Worm (Caenorhabditis elegans) whole organism, young adult: ENCODE data around the gene Y54G2A.18.
A peak's percentile ranks its signal among the peaks of the same experiment; 100 is the strongest.

Source experiments
- B0035.1 ChIP-seq: sonication (generic microtip); optimal IDR thresholded peaks from 2 replicates; lab custom pipeline; 2016; ENCODE audit warnings: missing genetic modification characterization, mild to moderate bottlenecking, missing compliant biosample characterization, missing genotype, missing genetic modification reagents
- C17E4.6 ChIP-seq: fragments of 200-800 bp; sonication (Bioruptor generic); IDR thresholded peaks from 2 replicates; pipeline ENCODE4 v1.3.6; 2022; ENCODE audit warnings: missing genetic modification reagents, missing genetic modification characterization, missing compliant biosample characterization
- D2030.7 ChIP-seq: fragments of 200-800 bp; sonication (Bioruptor generic); IDR thresholded peaks from 2 replicates; pipeline ENCODE4 v1.3.6; 2022; ENCODE audit warnings: missing genetic modification reagents, missing genetic modification characterization, missing compliant biosample characterization
- F10E7.11 ChIP-seq: sonication (generic microtip); optimal IDR thresholded peaks from 2 replicates; lab custom pipeline; 2017; ENCODE audit warnings: mild to moderate bottlenecking, missing genetic modification characterization, moderate library complexity, missing compliant biosample characterization
- F22D6.2 ChIP-seq: sonication (generic microtip); optimal IDR thresholded peaks from 2 replicates; lab custom pipeline; 2016; ENCODE audit warnings: mild to moderate bottlenecking, missing genetic modification characterization, missing compliant biosample characterization
- F39B2.1 ChIP-seq: fragments of 200-800 bp; sonication (Bioruptor generic); IDR thresholded peaks from 2 replicates; pipeline ENCODE4 v1.3.6; 2022; ENCODE audit warnings: missing genetic modification reagents, missing genetic modification characterization, missing compliant biosample characterization
- F52B5.7 ChIP-seq: sonication (generic microtip); optimal IDR thresholded peaks from 2 replicates; lab custom pipeline; 2016; ENCODE audit warnings: mild to moderate bottlenecking, missing genetic modification characterization, missing compliant biosample characterization
- F55B11.4 ChIP-seq: sonication (generic microtip); optimal IDR thresholded peaks from 2 replicates; lab custom pipeline; 2016; ENCODE audit warnings: missing compliant biosample characterization, missing genetic modification characterization, borderline replicate concordance; ENCODE audit not compliant: insufficient read depth
- F57A8.1 ChIP-seq: fragments of 200-800 bp; sonication (Bioruptor generic); optimal IDR thresholded peaks from 2 replicates; lab custom pipeline; 2018; ENCODE audit warnings: mild to moderate bottlenecking, missing genetic modification characterization, moderate library complexity, missing compliant biosample characterization
- F57C9.4 ChIP-seq: sonication (generic microtip); optimal IDR thresholded peaks from 2 replicates; lab custom pipeline; 2017; ENCODE audit warnings: mild to moderate bottlenecking, missing genetic modification characterization, missing compliant biosample characterization
- K12H6.12 ChIP-seq: fragments of 200-800 bp; sonication (Bioruptor generic); optimal IDR thresholded peaks from 2 replicates; lab custom pipeline; 2018; ENCODE audit warnings: mild to moderate bottlenecking, missing genetic modification characterization, missing compliant biosample characterization
- T26A5.8 ChIP-seq: sonication (generic microtip); optimal IDR thresholded peaks from 2 replicates; lab custom pipeline; 2016; ENCODE audit warnings: missing genetic modification characterization, missing compliant biosample characterization
- Y79H2A.3 ChIP-seq: fragments of 200-800 bp; sonication (Bioruptor generic); conservative IDR thresholded peaks from 2 replicates; pipeline ENCODE4 v1.3.6; 2022; ENCODE audit warnings: missing genetic modification reagents, missing genetic modification characterization, missing compliant biosample characterization
- aptf-3 ChIP-seq: fragments of 200-800 bp; sonication (Bioruptor generic); IDR thresholded peaks from 2 replicates; pipeline ENCODE4 v1.3.6; 2022; ENCODE audit warnings: missing genetic modification characterization, missing compliant biosample characterization
- attf-3 ChIP-seq: fragments of 200-800 bp; sonication (Bioruptor generic); conservative IDR thresholded peaks from 2 replicates; pipeline ENCODE4 v1.3.6; 2022; ENCODE audit warnings: missing genetic modification reagents, missing genetic modification characterization, missing compliant biosample characterization
- attf-5 ChIP-seq: fragments of 200-800 bp; sonication (Bioruptor generic); optimal IDR thresholded peaks from 2 replicates; lab custom pipeline; 2018; ENCODE audit warnings: mild to moderate bottlenecking, missing genetic modification characterization, missing compliant biosample characterization
- cebp-1 ChIP-seq, 2 experiments: fragments of 200-800 bp in 1 of 2; sonication (Bioruptor generic) in 1 of 2; sonication (generic microtip) in 1 of 2; IDR thresholded peaks in 1 of 2; optimal IDR thresholded peaks in 1 of 2; 2 replicates each; pipeline versions ENCODE4 v1.3.6 to Lab custom; 2017 to 2022; ENCODE audit warnings: missing compliant biosample characterization in 2 of 2, missing genetic modification characterization in 2 of 2, mild to moderate bottlenecking in 1 of 2, missing genetic modification reagents in 1 of 2, moderate library complexity in 1 of 2
- ceh-100 ChIP-seq: fragments of 200-800 bp; sonication (Bioruptor generic); IDR thresholded peaks from 2 replicates; pipeline ENCODE4 v1.3.6; 2022; ENCODE audit warnings: missing genetic modification reagents, missing genetic modification characterization, missing compliant biosample characterization
- ceh-40 ChIP-seq: fragments of 200-800 bp; sonication (Bioruptor generic); IDR thresholded peaks from 2 replicates; pipeline ENCODE4 v1.3.6; 2022; ENCODE audit warnings: missing genetic modification characterization, missing compliant biosample characterization
- chd-7 ChIP-seq: sonication (generic microtip); optimal IDR thresholded peaks from 2 replicates; lab custom pipeline; 2016; ENCODE audit warnings: mild to moderate bottlenecking, missing genetic modification characterization, moderate library complexity, missing compliant biosample characterization
- dpff-1 ChIP-seq: sonication (generic microtip); optimal IDR thresholded peaks from 2 replicates; lab custom pipeline; 2017; ENCODE audit warnings: mild to moderate bottlenecking, missing genetic modification characterization, missing compliant biosample characterization
- dpl-1 ChIP-seq: fragments of 150-350 bp; optimal IDR thresholded peaks from 2 replicates; lab custom pipeline; 2014; ENCODE audit warnings: missing biosample characterization, missing genetic modification reagents, missing genetic modification characterization
- egrh-3 ChIP-seq: fragments of 200-800 bp; sonication (Bioruptor generic); IDR thresholded peaks from 2 replicates; pipeline ENCODE4 v1.3.6; 2022; ENCODE audit warnings: missing genetic modification reagents, missing genetic modification characterization, missing compliant biosample characterization
- ets-4 ChIP-seq: fragments of 200-800 bp; sonication (Bioruptor generic); optimal IDR thresholded peaks from 2 replicates; lab custom pipeline; 2018; ENCODE audit warnings: mild to moderate bottlenecking, missing genetic modification characterization, missing compliant biosample characterization
- hlh-26 ChIP-seq: fragments of 200-800 bp; sonication (Bioruptor generic); conservative IDR thresholded peaks from 2 replicates; pipeline ENCODE4 v1.3.6; 2022; ENCODE audit warnings: missing genetic modification reagents, missing genetic modification characterization, missing compliant biosample characterization
- hmg-1.2 ChIP-seq: fragments of 200-800 bp; sonication (Bioruptor generic); IDR thresholded peaks from 2 replicates; pipeline ENCODE4 v1.3.6; 2022; ENCODE audit warnings: missing genetic modification reagents, missing genetic modification characterization, missing compliant biosample characterization
- hrde-1 ChIP-seq: sonication (generic microtip); optimal IDR thresholded peaks from 2 replicates; lab custom pipeline; 2016; ENCODE audit warnings: missing genetic modification characterization, mild to moderate bottlenecking, missing compliant biosample characterization, moderate library complexity, missing genotype, missing genetic modification reagents, borderline replicate concordance
- let-607 ChIP-seq, 2 experiments: fragments of 200-800 bp in 1 of 2; sonication (Bioruptor generic) in 1 of 2; sonication (generic microtip) in 1 of 2; optimal IDR thresholded peaks; 2 replicates each; lab custom pipeline; 2016 to 2018; ENCODE audit warnings: mild to moderate bottlenecking in 2 of 2, missing compliant biosample characterization in 2 of 2, missing genetic modification characterization in 2 of 2, moderate library complexity in 2 of 2, missing genotype in 1 of 2
- lin-26 ChIP-seq: fragments of 200-800 bp; sonication (Bioruptor generic); IDR thresholded peaks from 2 replicates; pipeline ENCODE4 v1.3.6; 2022; ENCODE audit warnings: missing genetic modification reagents, missing genetic modification characterization, missing compliant biosample characterization
- lin-54 ChIP-seq: fragments of 200-800 bp; sonication (Bioruptor generic); optimal IDR thresholded peaks from 2 replicates; lab custom pipeline; 2018; ENCODE audit warnings: mild to moderate bottlenecking, missing genetic modification characterization, missing compliant biosample characterization
- lsy-27 ChIP-seq: sonication (generic microtip); optimal IDR thresholded peaks from 2 replicates; lab custom pipeline; 2017; ENCODE audit warnings: missing genetic modification characterization, mild to moderate bottlenecking, missing compliant biosample characterization, antibody characterized with exemption, missing genotype, borderline replicate concordance; ENCODE audit not compliant: insufficient read depth
- madf-10 ChIP-seq: sonication (generic microtip); optimal IDR thresholded peaks from 2 replicates; lab custom pipeline; 2016; ENCODE audit warnings: mild to moderate bottlenecking, missing genetic modification characterization, missing compliant biosample characterization
- madf-3 ChIP-seq: fragments of 200-800 bp; sonication (Bioruptor generic); IDR thresholded peaks from 2 replicates; pipeline ENCODE4 v1.3.6; 2022; ENCODE audit warnings: missing genetic modification reagents, missing genetic modification characterization, missing compliant biosample characterization
- mcd-1 ChIP-seq: fragments of 200-800 bp; sonication (Bioruptor generic); IDR thresholded peaks from 2 replicates; pipeline ENCODE4 v1.3.6; 2022; ENCODE audit warnings: missing genetic modification reagents, missing genetic modification characterization, missing compliant biosample characterization
- nhr-179 ChIP-seq: sonication (generic microtip); optimal IDR thresholded peaks from 2 replicates; lab custom pipeline; 2016; ENCODE audit warnings: mild to moderate bottlenecking, missing genetic modification characterization, missing compliant biosample characterization
- rec-8 ChIP-seq, 2 experiments: sonication (generic microtip); optimal IDR thresholded peaks; 2 replicates each; lab custom pipeline; 2016; ENCODE audit warnings: mild to moderate bottlenecking in 2 of 2, missing genetic modification characterization in 2 of 2, missing genetic modification reagents in 2 of 2, missing genotype in 2 of 2, missing biosample characterization in 1 of 2, missing compliant biosample characterization in 1 of 2, moderate library complexity in 1 of 2
- snpc-1.1 ChIP-seq: sonication (generic microtip); optimal IDR thresholded peaks from 2 replicates; lab custom pipeline; 2017; ENCODE audit warnings: missing genetic modification characterization, mild to moderate bottlenecking, missing compliant biosample characterization, antibody characterized with exemption, moderate library complexity, missing genotype, missing genetic modification reagents; ENCODE audit not compliant: insufficient read depth
- snpc-1.3 ChIP-seq: sonication (generic microtip); optimal IDR thresholded peaks from 2 replicates; lab custom pipeline; 2017; ENCODE audit warnings: missing genetic modification characterization, mild to moderate bottlenecking, missing compliant biosample characterization, antibody characterized with exemption, moderate library complexity, missing genotype, missing genetic modification reagents; ENCODE audit not compliant: insufficient read depth
- snpc-4 ChIP-seq, 5 experiments: fragments of 150-350 bp in 1 of 5; sonication (generic microtip) in 4 of 5; optimal IDR thresholded peaks; 2 replicates each; lab custom pipeline; 2014 to 2018; ENCODE audit warnings: missing genetic modification characterization in 5 of 5, missing biosample characterization in 3 of 5, antibody characterized with exemption in 2 of 5, mild to moderate bottlenecking in 2 of 5, missing compliant biosample characterization in 2 of 5, missing genotype in 2 of 5, moderate library complexity in 2 of 5, missing genetic modification reagents in 1 of 5
- tlf-1 ChIP-seq: fragments of 200-800 bp; sonication (Bioruptor generic); optimal IDR thresholded peaks from 2 replicates; lab custom pipeline; 2018; ENCODE audit warnings: mild to moderate bottlenecking, missing genetic modification characterization, missing compliant biosample characterization
- ztf-28 ChIP-seq: fragments of 200-800 bp; sonication (Bioruptor generic); IDR thresholded peaks from 2 replicates; pipeline ENCODE4 v1.3.6; 2022; ENCODE audit warnings: missing genetic modification reagents, missing genetic modification characterization, missing compliant biosample characterization
- ztf-6 ChIP-seq: fragments of 200-800 bp; sonication (Bioruptor generic); IDR thresholded peaks from 2 replicates; pipeline ENCODE4 v1.3.6; 2022; ENCODE audit warnings: missing genetic modification reagents, missing genetic modification characterization, missing compliant biosample characterization

Gene Y54G2A.18

ce11 chrIV:2891535-2892233 lies 611 bp downstream of the Y54G2A.18 start (continued):
- no peak for TF ChIP-seq ceh-40 (GFP tag; lab: Robert Waterston, UW)
- TF ChIP-seq lsy-27 = no peak
- TF ChIP-seq, all 124 proteins: peak for 22

- no peak for TF ChIP-seq madf-3
- TF ChIP-seq cebp-1 (GFP tag; IDR thresholded peaks at IDR 0.05; lab: Robert Waterston, UW) = no peak
- TF ChIP-seq cebp-1 (tag; optimal IDR thresholded peaks at IDR 0.05; lab: Kevin White, UChicago) = peak; percentile 12
- TF ChIP-seq chd-7 (tag; lab: Kevin White, UChicago) = no peak
- TF ChIP-seq lin-54 (GFP tag; lab: Kevin White, UChicago) = peak; percentile 54
- TF ChIP-seq D2030.7 (GFP tag; lab: Robert Waterston, UW) = no peak
- no peak for TF ChIP-seq tlf-1 (GFP tag; lab: Kevin White, UChicago)
- TF ChIP-seq B0035.1 (tag; lab: Kevin White, UChicago) = no peak
- TF ChIP-seq C17E4.6 (GFP tag; lab: Robert Waterston, UW) = no peak
- TF ChIP-seq F22D6.2 = no peak
- no peak for TF ChIP-seq let-607 (tag; optimal IDR thresholded peaks at IDR 0.05; lab: Kevin White, UChicago)
- no peak for TF ChIP-seq hrde-1 (tag; lab: Kevin White, UChicago)
- no peak for TF ChIP-seq ceh-100 (GFP tag; lab: Robert Waterston, UW)
- TF ChIP-seq egrh-3 = no peak
- TF ChIP-seq snpc-4 (GFP tag; optimal IDR thresholded peaks at IDR 0.05; lab: Kevin White, UChicago) = no peak
- no peak for TF ChIP-seq snpc-4 (tag; optimal IDR thresholded peaks at IDR 0.05; lab: Kevin White, UChicago)
- TF ChIP-seq ztf-28 (GFP tag; lab: Robert Waterston, UW) = no peak
- no peak for TF ChIP-seq madf-10 (tag; lab: Kevin White, UChicago)
- TF ChIP-seq hmg-1.2 (GFP tag; lab: Robert Waterston, UW) = no peak; the same call in 1 of the 2 replicates
- TF ChIP-seq hlh-26 (GFP tag; lab: Robert Waterston, UW) = no peak
- TF ChIP-seq attf-3 (GFP tag; lab: Robert Waterston, UW) = peak; percentile 96
- no peak for TF ChIP-seq F39B2.1 (GFP tag; lab: Robert Waterston, UW)
- TF ChIP-seq F57A8.1 = no peak
- no peak for TF ChIP-seq aptf-3 (GFP tag; lab: Robert Waterston, UW)
- TF ChIP-seq T26A5.8 (tag; lab: Kevin White, UChicago) = no peak
- TF ChIP-seq Y79H2A.3 (GFP tag; lab: Robert Waterston, UW) = no peak
- peak; percentile 43; the same call in 1 of the 2 replicates for TF ChIP-seq mcd-1
- TF ChIP-seq F57C9.4 (tag; lab: Kevin White, UChicago) = no peak
- no peak for TF ChIP-seq ztf-6
- TF ChIP-seq F55B11.4 (tag; lab: Kevin White, UChicago) = no peak
- no peak for TF ChIP-seq dpff-1 (tag; lab: Kevin White, UChicago)
- TF ChIP-seq ets-4 (GFP tag; lab: Kevin White, UChicago) = no peak
- TF ChIP-seq attf-5 (GFP tag; lab: Kevin White, UChicago) = no peak
- TF ChIP-seq F10E7.11 (tag; lab: Kevin White, UChicago) = no peak
- no peak for TF ChIP-seq K12H6.12 (tag; lab: Kevin White, UChicago)
- TF ChIP-seq lsy-27 = no peak
- no peak for TF ChIP-seq nhr-179 (tag; lab: Kevin White, UChicago)
- no peak for TF ChIP-seq snpc-1.3 (tag; lab: Kevin White, UChicago)
- TF ChIP-seq lin-26 (GFP tag; lab: Robert Waterston, UW) = no peak
- TF ChIP-seq dpl-1 (GFP tag; lab: Kevin White, UChicago) = peak; percentile 17
- TF ChIP-seq rec-8 (tag; optimal IDR thresholded peaks at IDR 0.05; lab: Kevin White, UChicago) = no peak
- no peak for TF ChIP-seq snpc-1.1 (tag; lab: Kevin White, UChicago)
- no peak for TF ChIP-seq F52B5.7
Measured at ce11 chrIV:2890401-2890952, 1.8 kb downstream of the Y54G2A.18 start, which contains the start of the genes nprt-1 and dib-1. nprt-1 (minus strand) TSS chrIV:2890451. dib-1 (plus strand) TSS chrIV:2890882.
